Fruit fly (Drosophila melanogaster) whole organism, wandering third instar larva: ENCODE results near the gene CG8043.

ENCODE experiments used
- Abd-B ChIP-seq: fragments of >200 bp; optimal IDR thresholded peaks from 2 replicates; lab custom pipeline; 2017; ENCODE audit warnings: missing biosample characterization, missing genetic modification characterization
- CG32264 ChIP-seq: fragments of 200-800 bp; sonication (Bioruptor generic); optimal IDR thresholded peaks from 2 replicates; lab custom pipeline; 2016; ENCODE audit warnings: missing biosample characterization, missing genetic modification characterization
- CG9705 ChIP-seq: fragments of 200-800 bp; sonication (Bioruptor generic); optimal IDR thresholded peaks from 2 replicates; lab custom pipeline; 2018; ENCODE audit warnings: missing biosample characterization, mild to moderate bottlenecking, missing genetic modification characterization
- CrebA ChIP-seq: fragments of 200-800 bp; sonication (Bioruptor generic); optimal IDR thresholded peaks from 2 replicates; lab custom pipeline; 2016; ENCODE audit warnings: missing biosample characterization, mild to moderate bottlenecking, missing genetic modification characterization, borderline replicate concordance
- Dfd ChIP-seq: fragments of >200 bp; optimal IDR thresholded peaks from 2 replicates; lab custom pipeline; 2017; ENCODE audit warnings: missing biosample characterization, missing genetic modification characterization
- Dif ChIP-seq: fragments of 200-275, 200-300 bp; sonication (Bioruptor generic); optimal IDR thresholded peaks from 2 replicates; lab custom pipeline; 2018; ENCODE audit warnings: missing biosample characterization, missing genetic modification characterization; ENCODE audit not compliant: partially characterized antibody
- GATAd ChIP-seq: sonication (Bioruptor generic); optimal IDR thresholded peaks from 2 replicates; lab custom pipeline; 2016; ENCODE audit warnings: missing biosample characterization, missing genetic modification characterization
- HLH106 ChIP-seq: fragments of 200-800 bp; optimal IDR thresholded peaks from 3 replicates; lab custom pipeline; 2019; ENCODE audit warnings: missing biosample characterization, mild to moderate bottlenecking, missing genetic modification characterization, moderate library complexity
- Hnf4 ChIP-seq: fragments of 200-800 bp; sonication (Bioruptor generic); optimal IDR thresholded peaks from 2 replicates; lab custom pipeline; 2016; ENCODE audit warnings: missing biosample characterization, mild to moderate bottlenecking, missing genetic modification characterization
- Hr78 ChIP-seq: fragments of >200 bp; optimal IDR thresholded peaks from 2 replicates; lab custom pipeline; 2017; ENCODE audit warnings: missing biosample characterization, missing genetic modification characterization
- Hr83 ChIP-seq: fragments of 200-300 bp; sonication (Bioruptor generic); optimal IDR thresholded peaks from 2 replicates; lab custom pipeline; 2016; ENCODE audit warnings: missing biosample characterization, mild to moderate bottlenecking, missing genetic modification characterization, moderate library complexity; ENCODE audit not compliant: poor library complexity, severe bottlenecking
- Jra ChIP-seq: sonication (Bioruptor generic); optimal IDR thresholded peaks from 2 replicates; lab custom pipeline; 2016; ENCODE audit warnings: missing biosample characterization, missing genetic modification characterization
- Mio ChIP-seq: sonication (Bioruptor generic); optimal IDR thresholded peaks from 2 replicates; lab custom pipeline; 2016; ENCODE audit warnings: missing biosample characterization, missing genetic modification characterization
- Myc ChIP-seq: fragments of >200 bp; optimal IDR thresholded peaks from 2 replicates; lab custom pipeline; 2017
- N ChIP-seq: fragments of >200 bp; optimal IDR thresholded peaks from 2 replicates; lab custom pipeline; 2018; ENCODE audit warnings: missing biosample characterization, missing external identifiers, missing genetic modification characterization
- OdsH ChIP-seq: fragments of 200-800 bp; sonication (Bioruptor generic); optimal IDR thresholded peaks from 2 replicates; lab custom pipeline; 2016; ENCODE audit warnings: missing biosample characterization, mild to moderate bottlenecking, missing genetic modification characterization
- Rel ChIP-seq, 2 experiments: fragments of 200-800 bp; sonication (Bioruptor generic) in 1 of 2; optimal IDR thresholded peaks; 2 replicates in 1 of 2; 3 replicates in 1 of 2; lab custom pipeline; 2016 to 2019; ENCODE audit warnings: mild to moderate bottlenecking in 2 of 2, missing biosample characterization in 2 of 2, missing genetic modification characterization in 2 of 2, moderate library complexity in 1 of 2
- Sp1 ChIP-seq: fragments of 200-800 bp; sonication (Bioruptor generic); optimal IDR thresholded peaks from 3 replicates; lab custom pipeline; 2019; ENCODE audit warnings: missing biosample characterization, mild to moderate bottlenecking, missing genetic modification characterization, moderate library complexity
- Vsx2 ChIP-seq: fragments of 200-300, 225-300 bp; sonication (Bioruptor generic); optimal IDR thresholded peaks from 2 replicates; lab custom pipeline; 2018; ENCODE audit warnings: missing biosample characterization, missing genetic modification characterization; ENCODE audit not compliant: partially characterized antibody
- br ChIP-seq: fragments of 200-800 bp; sonication (Bioruptor generic); optimal IDR thresholded peaks from 2 replicates; lab custom pipeline; 2016; ENCODE audit warnings: missing biosample characterization, missing genetic modification characterization
- brk ChIP-seq: fragments of 200-800 bp; sonication (Bioruptor generic); optimal IDR thresholded peaks from 2 replicates; lab custom pipeline; 2016; ENCODE audit warnings: missing biosample characterization, mild to moderate bottlenecking, missing genetic modification characterization
- dl ChIP-seq, 2 experiments: fragments of 175-275, 200-275 bp in 1 of 2; fragments of 200-275 bp in 1 of 2; sonication (Bioruptor generic); optimal IDR thresholded peaks; lab custom pipeline; 2018; ENCODE audit warnings: mild to moderate bottlenecking in 2 of 2, missing biosample characterization in 2 of 2, missing genetic modification characterization in 2 of 2, moderate library complexity in 2 of 2; ENCODE audit not compliant: partially characterized antibody in 2 of 2, insufficient read depth in 1 of 2
- dmrt93B ChIP-seq: fragments of 200-800 bp; sonication (Bioruptor generic); optimal IDR thresholded peaks from 2 replicates; lab custom pipeline; 2018; ENCODE audit warnings: missing biosample characterization, mild to moderate bottlenecking, missing genetic modification characterization
- dsf ChIP-seq: sonication (Bioruptor generic); optimal IDR thresholded peaks from 2 replicates; lab custom pipeline; 2016; ENCODE audit warnings: missing biosample characterization, missing genetic modification characterization, borderline replicate concordance
- ey ChIP-seq: fragments of 200-800 bp; sonication (Bioruptor generic); optimal IDR thresholded peaks from 2 replicates; lab custom pipeline; 2016; ENCODE audit warnings: missing biosample characterization, missing genetic modification characterization
- foxo ChIP-seq, 2 experiments: fragments of 200-800 bp; sonication (Bioruptor generic); optimal IDR thresholded peaks; 2 replicates in 1 of 2; 3 replicates in 1 of 2; lab custom pipeline; 2016 to 2017; ENCODE audit warnings: missing biosample characterization in 2 of 2, missing genetic modification characterization in 2 of 2
- fru ChIP-seq: fragments of 200-800 bp; sonication (Bioruptor generic); optimal IDR thresholded peaks from 3 replicates; lab custom pipeline; 2016; ENCODE audit warnings: missing biosample characterization, mild to moderate bottlenecking, missing genetic modification characterization
- h ChIP-seq: fragments of 200-800 bp; sonication (Bioruptor generic); optimal IDR thresholded peaks from 3 replicates; lab custom pipeline; 2016; ENCODE audit warnings: missing biosample characterization, mild to moderate bottlenecking, missing genetic modification characterization
- jim ChIP-seq: fragments of 175-275, 200-325 bp; sonication (Bioruptor generic); optimal IDR thresholded peaks from 2 replicates; lab custom pipeline; 2016; ENCODE audit warnings: missing biosample characterization, mild to moderate bottlenecking, missing genetic modification characterization
- lola ChIP-seq: fragments of >200 bp; optimal IDR thresholded peaks from 2 replicates; lab custom pipeline; 2017; ENCODE audit warnings: missing biosample characterization, missing genetic modification characterization
- pan ChIP-seq: fragments of >200 bp; optimal IDR thresholded peaks from 2 replicates; lab custom pipeline; 2017
- psq ChIP-seq: fragments of 200-800 bp; sonication (Bioruptor generic); optimal IDR thresholded peaks from 3 replicates; lab custom pipeline; 2017; ENCODE audit warnings: missing biosample characterization, mild to moderate bottlenecking, missing genetic modification characterization, moderate library complexity
- rgr ChIP-seq: fragments of 200-800 bp; sonication (Bioruptor generic); optimal IDR thresholded peaks from 3 replicates; lab custom pipeline; 2016; ENCODE audit warnings: missing biosample characterization, mild to moderate bottlenecking, missing genetic modification characterization
- sage ChIP-seq: fragments of 200-800 bp; sonication (Bioruptor generic); optimal IDR thresholded peaks from 2 replicates; lab custom pipeline; 2016; ENCODE audit warnings: missing biosample characterization, mild to moderate bottlenecking, missing genetic modification characterization
- sv ChIP-seq: fragments of 200-800 bp; sonication (Bioruptor generic); optimal IDR thresholded peaks from 3 replicates; lab custom pipeline; 2016; ENCODE audit warnings: missing biosample characterization, missing genetic modification characterization
- tai ChIP-seq: sonication (Bioruptor generic); optimal IDR thresholded peaks from 2 replicates; lab custom pipeline; 2016; ENCODE audit warnings: missing biosample characterization, missing genetic modification characterization
- usp ChIP-seq: fragments of >200 bp; optimal IDR thresholded peaks from 2 replicates; lab custom pipeline; 2017; ENCODE audit warnings: missing biosample characterization, missing genetic modification characterization
- woc ChIP-seq: sonication (Bioruptor generic); optimal IDR thresholded peaks from 2 replicates; lab custom pipeline; 2016; ENCODE audit warnings: missing biosample characterization, mild to moderate bottlenecking, missing genetic modification characterization

The CG8043 gene

DNA sequence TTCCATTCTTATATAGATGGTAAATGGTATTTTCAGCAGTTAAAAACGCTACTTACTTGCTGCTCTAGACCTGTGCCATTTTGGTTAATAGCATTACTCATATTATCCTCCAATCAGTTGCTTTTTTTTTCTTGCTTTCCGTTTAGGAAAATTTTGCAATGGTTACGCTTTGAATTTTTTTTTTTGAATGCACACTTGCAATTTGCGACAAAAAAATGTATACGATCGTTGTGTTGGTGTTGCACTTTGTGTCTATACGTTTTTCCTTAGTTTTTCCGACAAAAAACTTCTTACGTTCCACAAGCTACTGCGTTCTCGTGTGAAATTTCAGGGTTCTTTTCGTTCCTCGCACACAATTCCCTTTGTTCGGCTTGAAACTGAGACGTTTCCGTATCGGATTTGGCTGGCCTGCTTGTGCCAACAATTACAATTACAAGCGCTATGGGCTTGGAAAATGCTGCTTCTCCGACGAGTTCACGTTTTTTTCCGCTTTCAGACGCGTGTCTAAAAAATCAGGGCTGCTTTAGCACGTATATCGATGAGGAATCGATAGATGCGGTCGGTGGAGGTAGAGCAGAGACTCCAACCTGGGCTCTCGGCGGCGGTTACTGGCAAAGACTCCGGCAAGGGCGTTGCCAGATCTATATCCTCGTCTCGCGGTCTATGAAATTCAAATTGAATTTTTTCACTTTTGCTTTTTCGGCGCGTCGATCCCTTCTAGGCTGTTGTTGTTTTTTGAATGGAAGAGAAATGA lies 16.6 kb upstream of the CG8043 start:
- TF ChIP-seq Dif (GFP tag; lab: Kevin White, UChicago): peak; percentile 42
- no peak for TF ChIP-seq woc (GFP tag; lab: Kevin White, UChicago)
- no peak for TF ChIP-seq N (GFP tag; lab: Kevin White, UChicago)
- TF ChIP-seq CrebA (GFP tag; lab: Kevin White, UChicago): no peak
- TF ChIP-seq jim (GFP tag; lab: Kevin White, UChicago): no peak
- no peak for TF ChIP-seq Dfd (GFP tag; lab: Kevin White, UChicago)
- TF ChIP-seq CG9705 (GFP tag; lab: Kevin White, UChicago): no peak
- no peak for TF ChIP-seq Mio (GFP tag; lab: Kevin White, UChicago)
- no peak for TF ChIP-seq dmrt93B (GFP tag; lab: Kevin White, UChicago)
- TF ChIP-seq OdsH (GFP tag; lab: Kevin White, UChicago): no peak
- TF ChIP-seq pan (lab: Kevin White, UChicago): no peak
- no peak for TF ChIP-seq sage (GFP tag; lab: Kevin White, UChicago)
- TF ChIP-seq Myc (lab: Kevin White, UChicago): peak; percentile 50
- TF ChIP-seq Hnf4: peak; percentile 29
- TF ChIP-seq foxo (GFP tag; optimal IDR thresholded peaks at IDR 0.05; lab: Kevin White, UChicago): peak in 1 of 2 experiments; percentile 46
- TF ChIP-seq dsf: no peak
- TF ChIP-seq GATAd (GFP tag; lab: Kevin White, UChicago): no peak
- no peak for TF ChIP-seq Hr78 (GFP tag; lab: Kevin White, UChicago)
- peak; percentile 12 for TF ChIP-seq br (GFP tag; lab: Kevin White, UChicago)
- peak; percentile 15 for TF ChIP-seq fru
- no peak for TF ChIP-seq tai (GFP tag; lab: Kevin White, UChicago)
- no peak for TF ChIP-seq Vsx2
- TF ChIP-seq Jra (GFP tag; lab: Kevin White, UChicago): no peak
- TF ChIP-seq psq (GFP tag; lab: Kevin White, UChicago): no peak
- peak; percentile 68 for TF ChIP-seq rgr (GFP tag; lab: Kevin White, UChicago)
- TF ChIP-seq CG32264 (GFP tag; lab: Kevin White, UChicago): no peak
- peak; percentile 32 for TF ChIP-seq Hr83
- TF ChIP-seq h: peak; percentile 93
- TF ChIP-seq dl (GFP tag; optimal IDR thresholded peaks at IDR 0.05; lab: Kevin White, UChicago; ENCODE audit: insufficient read depth in 1 of 2, partially characterized antibody in 2 of 2): no peak
- TF ChIP-seq Rel (GFP tag; optimal IDR thresholded peaks at IDR 0.05; lab: Kevin White, UChicago): no peak
- peak; percentile 63 for TF ChIP-seq Rel (tag; optimal IDR thresholded peaks at IDR 0.05; lab: Kevin White, UChicago)
- no peak for TF ChIP-seq usp
- peak; percentile 38 for TF ChIP-seq HLH106
- no peak for TF ChIP-seq Abd-B (GFP tag; lab: Kevin White, UChicago)
- TF ChIP-seq Sp1 (GFP tag; lab: Kevin White, UChicago): peak; percentile 60
- no peak for TF ChIP-seq brk (GFP tag; lab: Kevin White, UChicago)
- TF ChIP-seq lola (GFP tag; lab: Kevin White, UChicago): no peak
- no peak for TF ChIP-seq sv (GFP tag; lab: Kevin White, UChicago)
- peak; percentile 2 for TF ChIP-seq ey

- TF ChIP-seq Hnf4: no peak
- TF ChIP-seq GATAd (GFP tag; lab: Kevin White, UChicago): no peak
- no peak for TF ChIP-seq Abd-B (GFP tag; lab: Kevin White, UChicago)
- no peak for TF ChIP-seq tai (GFP tag; lab: Kevin White, UChicago)
- TF ChIP-seq sage (GFP tag; lab: Kevin White, UChicago): no peak
- no peak for TF ChIP-seq Sp1 (GFP tag; lab: Kevin White, UChicago)
- TF ChIP-seq h: no peak
- TF ChIP-seq dsf: no peak
- TF ChIP-seq Hr78 (GFP tag; lab: Kevin White, UChicago): no peak
- TF ChIP-seq OdsH (GFP tag; lab: Kevin White, UChicago): no peak
- no peak for TF ChIP-seq Vsx2
- no peak for TF ChIP-seq N (GFP tag; lab: Kevin White, UChicago)
- no peak for TF ChIP-seq br (GFP tag; lab: Kevin White, UChicago)
- TF ChIP-seq dl (GFP tag; optimal IDR thresholded peaks at IDR 0.05; lab: Kevin White, UChicago; ENCODE audit: insufficient read depth in 1 of 2, partially characterized antibody in 2 of 2): no peak
- no peak for TF ChIP-seq Dif (GFP tag; lab: Kevin White, UChicago)
Observed at dm6 chr3R:8660661-8661060, 16.1 kb upstream of the CG8043 start, which contains the start of gene bel. Gene bel (minus strand): TSS chr3R:8660761.
